Fruit fly (Drosophila melanogaster) S2 (cell line): ENCODE measurements around the gene mgr.

Experiments used
- CG8478 ChIP-seq: fragments of >200 bp; optimal IDR thresholded peaks from 2 replicates; lab custom pipeline; 2018
- CTCF ChIP-seq, 2 experiments: fragments of >200 bp; optimal IDR thresholded peaks; 2 replicates each; lab custom pipeline; 2018

dm6 chr3R:11409667-11410137 is at the start of gene mgr, which contains the start of gene Irbp:
- TF ChIP-seq CG8478 (lab: Kevin White, UChicago) (no peak), CTCF (optimal IDR thresholded peaks at IDR 0.05; lab: Kevin White, UChicago) (no peak)
